Comparison of ENCODE assay signal across 4 fruit fly cellular contexts in genomic region chr3R:12960929-12961855, dm6.
TF ChIP-seq lines count a peak whose summit lies in the region.

Spc25 (plus strand) TSS chr3R:12961745.

TF ChIP-seq in whole organism, adult, 20 proteins besides CTCF, POLR2A, EP300 and RAD21 (continued from another document):
- no peak for TF ChIP-seq CG11617 (GFP tag; optimal IDR thresholded peaks at IDR 0.05; lab: Kevin White, UChicago)
- peak; percentile 54 for TF ChIP-seq bab1 (GFP tag; optimal IDR thresholded peaks at IDR 0.05; lab: Kevin White, UChicago)

TF ChIP-seq in whole organism, embryonic, 481 proteins besides CTCF, POLR2A, EP300 and RAD21 (continued from another document and continues in another):
- no peak for TF ChIP-seq CoRest (tag; optimal IDR thresholded peaks at IDR 0.05; lab: Kevin White, UChicago)
- TF ChIP-seq pnt (GFP tag; optimal IDR thresholded peaks at IDR 0.05; lab: Kevin White, UChicago): peak; percentile 65
- TF ChIP-seq Blimp-1 (GFP tag; optimal IDR thresholded peaks at IDR 0.05; lab: Kevin White, UChicago): no peak
- TF ChIP-seq tna (GFP tag; IDR thresholded peaks at IDR 0.05; lab: Robert Waterston, UW; ENCODE audit: partially characterized antibody): peak; percentile 87
- peak; percentile 36 for TF ChIP-seq MESR4 (GFP tag; optimal IDR thresholded peaks at IDR 0.05; lab: Kevin White, UChicago)
- peak; percentile 79 for TF ChIP-seq ERR (GFP tag; optimal IDR thresholded peaks at IDR 0.05; lab: Kevin White, UChicago)
- TF ChIP-seq sr (GFP tag; IDR thresholded peaks at IDR 0.05; lab: Robert Waterston, UW): no peak
- peak; percentile 75 for TF ChIP-seq CG2120 (GFP tag; optimal IDR thresholded peaks at IDR 0.05; lab: Kevin White, UChicago)
- TF ChIP-seq CG1603 (tag; optimal IDR thresholded peaks at IDR 0.05; lab: Kevin White, UChicago): peak; percentile 72
- no peak for TF ChIP-seq CG12236 (GFP tag; optimal IDR thresholded peaks at IDR 0.05; lab: Kevin White, UChicago)
- TF ChIP-seq Ets97D (GFP tag; optimal IDR thresholded peaks at IDR 0.05; lab: Kevin White, UChicago): peak; percentile 86
- TF ChIP-seq Bgb (GFP tag; IDR thresholded peaks at IDR 0.05; lab: Robert Waterston, UW; ENCODE audit: partially characterized antibody): peak; percentile 97
- TF ChIP-seq Dek (tag; optimal IDR thresholded peaks at IDR 0.05; lab: Kevin White, UChicago): no peak
- no peak for TF ChIP-seq Lim3 (GFP tag; IDR thresholded peaks at IDR 0.05; lab: Robert Waterston, UW)
- TF ChIP-seq btn (GFP tag; optimal IDR thresholded peaks at IDR 0.05; lab: Kevin White, UChicago): no peak
- peak; percentile 79 for TF ChIP-seq CG2116 (GFP tag; optimal IDR thresholded peaks at IDR 0.05; lab: Kevin White, UChicago)
- TF ChIP-seq CG3163 (GFP tag; optimal IDR thresholded peaks at IDR 0.05; lab: Kevin White, UChicago): peak; percentile 38
- peak; percentile 97 for TF ChIP-seq Opbp (GFP tag; IDR thresholded peaks at IDR 0.05; lab: Robert Waterston, UW; ENCODE audit: partially characterized antibody)
- TF ChIP-seq wdn (GFP tag; IDR thresholded peaks at IDR 0.05; lab: Robert Waterston, UW): no peak
- TF ChIP-seq CG10543 (GFP tag; optimal IDR thresholded peaks at IDR 0.05; lab: Kevin White, UChicago): no peak
- no peak for TF ChIP-seq dimm (GFP tag; IDR thresholded peaks at IDR 0.05; lab: Robert Waterston, UW)
- TF ChIP-seq CG15479 (GFP tag; optimal IDR thresholded peaks at IDR 0.05; lab: Kevin White, UChicago): no peak
- no peak for TF ChIP-seq CG12769 (tag; optimal IDR thresholded peaks at IDR 0.05; lab: Kevin White, UChicago)
- peak; percentile 95 for TF ChIP-seq ato (GFP tag; IDR thresholded peaks at IDR 0.05; lab: Robert Waterston, UW; ENCODE audit: partially characterized antibody)
- peak; percentile 69 for TF ChIP-seq CG30403 (GFP tag; optimal IDR thresholded peaks at IDR 0.05; lab: Kevin White, UChicago)
- TF ChIP-seq Chrac-16 (GFP tag; optimal IDR thresholded peaks at IDR 0.05; lab: Kevin White, UChicago): peak; percentile 68
- no peak for TF ChIP-seq nerfin-1 (tag; optimal IDR thresholded peaks at IDR 0.05; lab: Kevin White, UChicago)
- TF ChIP-seq CG17568 (GFP tag; optimal IDR thresholded peaks at IDR 0.05; lab: Kevin White, UChicago): no peak
- TF ChIP-seq cwo (GFP tag; optimal IDR thresholded peaks at IDR 0.05; lab: Kevin White, UChicago): no peak
- peak; percentile 70 for TF ChIP-seq CG8290 (GFP tag; optimal IDR thresholded peaks at IDR 0.05; lab: Kevin White, UChicago)
- peak in 1 of 2 experiments; percentile 37 for TF ChIP-seq CG8290 (tag; optimal IDR thresholded peaks at IDR 0.05; lab: Kevin White, UChicago)
- TF ChIP-seq Med (GFP tag; lab: Kevin White, UChicago): peak; percentile 94
- TF ChIP-seq CG7963 (GFP tag; IDR thresholded peaks at IDR 0.05; lab: Robert Waterston, UW; ENCODE audit: partially characterized antibody): peak; percentile 87
- TF ChIP-seq Tbp (GFP tag; optimal IDR thresholded peaks at IDR 0.05; lab: Kevin White, UChicago): no peak
- no peak for TF ChIP-seq sc (optimal IDR thresholded peaks at IDR 0.05; lab: Kevin White, UChicago)
- no peak for TF ChIP-seq sc (GFP tag; optimal IDR thresholded peaks at IDR 0.05; lab: Kevin White, UChicago)
- no peak for TF ChIP-seq CG7372 (GFP tag; IDR thresholded peaks at IDR 0.05; lab: Robert Waterston, UW)
- TF ChIP-seq CG9437 (GFP tag; optimal IDR thresholded peaks at IDR 0.05; lab: Kevin White, UChicago): no peak
- TF ChIP-seq CG31388 (GFP tag; optimal IDR thresholded peaks at IDR 0.05; lab: Kevin White, UChicago): no peak
- TF ChIP-seq Lhr (GFP tag; optimal IDR thresholded peaks at IDR 0.05; lab: Kevin White, UChicago): peak; percentile 60
- peak; percentile 88 for TF ChIP-seq E2f2 (GFP tag; IDR thresholded peaks at IDR 0.05; lab: Robert Waterston, UW)
- peak; percentile 63; the same call in 1 of the 3 replicates for TF ChIP-seq H15 (GFP tag; IDR thresholded peaks at IDR 0.05; lab: Robert Waterston, UW)
- no peak for TF ChIP-seq CG7271 (tag; optimal IDR thresholded peaks at IDR 0.05; lab: Kevin White, UChicago)
- peak; percentile 40 for TF ChIP-seq emc (GFP tag; optimal IDR thresholded peaks at IDR 0.05; lab: Kevin White, UChicago)

TF ChIP-seq in whole organism, prepupa, 60 proteins besides CTCF, POLR2A, EP300 and RAD21 (continued from another document):
- TF ChIP-seq CG34406 (GFP tag; optimal IDR thresholded peaks at IDR 0.05; lab: Kevin White, UChicago): no peak
- TF ChIP-seq lz (GFP tag; optimal IDR thresholded peaks at IDR 0.05; lab: Kevin White, UChicago): peak; percentile 63
- TF ChIP-seq Eip78C (GFP tag; lab: Kevin White, UChicago): peak; percentile 49
- no peak for TF ChIP-seq spab (GFP tag; optimal IDR thresholded peaks at IDR 0.05; lab: Kevin White, UChicago)
- TF ChIP-seq CG8319 (GFP tag; optimal IDR thresholded peaks at IDR 0.05; lab: Kevin White, UChicago): no peak
- peak; percentile 71 for TF ChIP-seq CG31627 (GFP tag; optimal IDR thresholded peaks at IDR 0.05; lab: Kevin White, UChicago)
- TF ChIP-seq CG6808 (GFP tag; optimal IDR thresholded peaks at IDR 0.05; lab: Kevin White, UChicago): no peak
- peak; percentile 44 for TF ChIP-seq Eip75B (GFP tag; optimal IDR thresholded peaks at IDR 0.05; lab: Kevin White, UChicago)
- TF ChIP-seq Hr4 (GFP tag; optimal IDR thresholded peaks at IDR 0.05; lab: Kevin White, UChicago): peak; percentile 32

TF ChIP-seq in whole organism, wandering third instar larva, 38 proteins besides CTCF, POLR2A, EP300 and RAD21 (continued from another document):
- TF ChIP-seq Rel (GFP tag; optimal IDR thresholded peaks at IDR 0.05; lab: Kevin White, UChicago) (no peak), Rel (tag; optimal IDR thresholded peaks at IDR 0.05; lab: Kevin White, UChicago) (peak; percentile 8), psq (GFP tag; optimal IDR thresholded peaks at IDR 0.05; lab: Kevin White, UChicago) (peak; percentile 16)
TF ChIP-seq in whole organism, wandering third instar larva: peak in this region for 19.
